Fruit fly (Drosophila melanogaster) whole organism, embryonic: Measurements from ENCODE around the gene Acph-1.

Experiments
- ATbp ChIP-seq: fragments of 200-800 bp; sonication (Bioruptor generic); optimal IDR thresholded peaks from 2 replicates; lab custom pipeline; 2017; ENCODE audit warnings: missing biosample characterization, mild to moderate bottlenecking, missing genetic modification characterization, missing genetic modification reagents
- Atf-2 ChIP-seq: fragments of 200-800 bp; sonication (Bioruptor generic); optimal IDR thresholded peaks from 2 replicates; lab custom pipeline; 2016; ENCODE audit warnings: missing biosample characterization, missing genetic modification characterization
- B-H2 ChIP-seq: fragments of 200-800 bp; sonication (Bioruptor generic); optimal IDR thresholded peaks from 2 replicates; lab custom pipeline; 2018; ENCODE audit warnings: missing biosample characterization, mild to moderate bottlenecking, missing genetic modification characterization
- Bteb2 ChIP-seq: fragments of 200-800 bp; sonication (Bioruptor generic); optimal IDR thresholded peaks from 2 replicates; lab custom pipeline; 2016; ENCODE audit warnings: missing biosample characterization, missing genetic modification characterization
- CG10565 ChIP-seq: fragments of 200-800 bp; sonication (Bioruptor generic); optimal IDR thresholded peaks from 3 replicates; lab custom pipeline; 2016; ENCODE audit warnings: missing biosample characterization, mild to moderate bottlenecking, missing genetic modification characterization
- CG12071 ChIP-seq: fragments of 200-800 bp; sonication (Bioruptor generic); optimal IDR thresholded peaks from 3 replicates; lab custom pipeline; 2018; ENCODE audit warnings: missing biosample characterization, mild to moderate bottlenecking, missing genetic modification characterization
- CG1233 ChIP-seq: fragments of 200-800 bp; sonication (Bioruptor generic); optimal IDR thresholded peaks from 4 replicates; lab custom pipeline; 2018; ENCODE audit warnings: missing biosample characterization, mild to moderate bottlenecking, missing genetic modification characterization
- CG12942 ChIP-seq: fragments of 200-800 bp; sonication (Bioruptor generic); optimal IDR thresholded peaks from 3 replicates; lab custom pipeline; 2016; ENCODE audit warnings: missing biosample characterization, missing genetic modification characterization
- CG13894 ChIP-seq: fragments of 200-800 bp; sonication (Bioruptor generic); optimal IDR thresholded peaks from 3 replicates; lab custom pipeline; 2018; ENCODE audit warnings: missing biosample characterization, mild to moderate bottlenecking, missing genetic modification characterization, moderate library complexity
- CG1529 ChIP-seq: fragments of 200-800 bp; sonication (Bioruptor generic); optimal IDR thresholded peaks from 3 replicates; lab custom pipeline; 2018; ENCODE audit warnings: missing biosample characterization, missing genetic modification characterization
- CG1647 ChIP-seq: fragments of 200-800 bp; sonication (Bioruptor generic); optimal IDR thresholded peaks from 3 replicates; lab custom pipeline; 2016; ENCODE audit warnings: missing biosample characterization, missing genetic modification characterization
- CG1832 ChIP-seq: fragments of 200-800 bp; sonication (Bioruptor generic); optimal IDR thresholded peaks from 2 replicates; lab custom pipeline; 2017; ENCODE audit warnings: missing biosample characterization, mild to moderate bottlenecking, missing genetic modification characterization, inconsistent platforms
- CG2116 ChIP-seq: fragments of 200-800 bp; sonication (Bioruptor generic); optimal IDR thresholded peaks from 3 replicates; lab custom pipeline; 2018; ENCODE audit warnings: missing biosample characterization, mild to moderate bottlenecking, missing genetic modification characterization
- CG2678 ChIP-seq: fragments of 200-800 bp; sonication (Bioruptor generic); optimal IDR thresholded peaks from 3 replicates; lab custom pipeline; 2019; ENCODE audit warnings: missing biosample characterization, mild to moderate bottlenecking, missing genetic modification characterization, moderate library complexity
- CG30020 ChIP-seq: fragments of 200-800 bp; optimal IDR thresholded peaks from 2 replicates; lab custom pipeline; 2019; ENCODE audit warnings: missing biosample characterization, mild to moderate bottlenecking, missing genetic modification characterization, moderate library complexity
- CG43689 ChIP-seq: fragments of 200-800 bp; sonication (Bioruptor generic); IDR thresholded peaks from 2 replicates; pipeline ENCODE4 v1.3.6; 2022; ENCODE audit warnings: missing biosample characterization, missing genetic modification characterization
- CG4707 ChIP-seq: fragments of 200-800 bp; sonication (Bioruptor generic); optimal IDR thresholded peaks from 2 replicates; lab custom pipeline; 2018; ENCODE audit warnings: missing biosample characterization, mild to moderate bottlenecking, missing genetic modification characterization, moderate library complexity
- CG5953 ChIP-seq: fragments of 200-800 bp; sonication (Bioruptor generic); IDR thresholded peaks from 2 replicates; pipeline ENCODE4 v1.3.6; 2022; ENCODE audit warnings: missing biosample characterization, missing genetic modification characterization
- CG6254 ChIP-seq: fragments of 200-800 bp; sonication (Bioruptor generic); optimal IDR thresholded peaks from 3 replicates; lab custom pipeline; 2017; ENCODE audit warnings: mild to moderate bottlenecking, missing biosample characterization, missing genetic modification reagents, missing genetic modification characterization
- CG6813 ChIP-seq: fragments of 200-800 bp; sonication (Bioruptor generic); optimal IDR thresholded peaks from 2 replicates; lab custom pipeline; 2017; ENCODE audit warnings: missing biosample characterization, missing genetic modification characterization, mild to moderate bottlenecking, moderate library complexity, missing genetic modification reagents
- CG7786 ChIP-seq: fragments of 200-800 bp; sonication (Bioruptor generic); optimal IDR thresholded peaks from 2 replicates; lab custom pipeline; 2016; ENCODE audit warnings: missing biosample characterization, missing genetic modification characterization
- CHES-1-like ChIP-seq: fragments of 200-800 bp; sonication (Bioruptor generic); optimal IDR thresholded peaks from 2 replicates; lab custom pipeline; 2016; ENCODE audit warnings: missing biosample characterization, missing genetic modification characterization
- Dip3 ChIP-seq: fragments of 200-800 bp; sonication (Bioruptor generic); optimal IDR thresholded peaks from 3 replicates; lab custom pipeline; 2016; ENCODE audit warnings: missing biosample characterization, missing genetic modification characterization
- Doc2 ChIP-seq: fragments of 200-800 bp; sonication (Bioruptor generic); IDR thresholded peaks from 2 replicates; pipeline ENCODE4 v1.3.6; 2022; ENCODE audit warnings: missing biosample characterization, missing genetic modification characterization
- Fer1 ChIP-seq: fragments of 200-800 bp; sonication (Bioruptor generic); optimal IDR thresholded peaks from 2 replicates; lab custom pipeline; 2017; ENCODE audit warnings: missing biosample characterization, mild to moderate bottlenecking, missing genetic modification characterization
- Gsc ChIP-seq: fragments of 200-800 bp; sonication (Bioruptor generic); IDR thresholded peaks from 2 replicates; pipeline ENCODE4 v1.3.6; 2022; ENCODE audit warnings: missing biosample characterization, missing genetic modification characterization
- H15 ChIP-seq: fragments of 200-800 bp; sonication (Bioruptor generic); IDR thresholded peaks from 3 replicates; pipeline ENCODE4 v1.3.6; 2022; ENCODE audit warnings: missing biosample characterization, missing genetic modification characterization
- Hmr ChIP-seq: fragments of 200-800 bp; sonication (Bioruptor generic); optimal IDR thresholded peaks from 3 replicates; lab custom pipeline; 2017; ENCODE audit warnings: mild to moderate bottlenecking, missing biosample characterization, missing genetic modification reagents, missing genetic modification characterization
- Lhr ChIP-seq: fragments of 200-800 bp; sonication (Bioruptor generic); optimal IDR thresholded peaks from 3 replicates; lab custom pipeline; 2017; ENCODE audit warnings: mild to moderate bottlenecking, missing biosample characterization, missing genetic modification reagents, missing genetic modification characterization
- Mes4 ChIP-seq: fragments of 200-800 bp; sonication (Bioruptor generic); optimal IDR thresholded peaks from 2 replicates; lab custom pipeline; 2016; ENCODE audit warnings: missing biosample characterization, missing genetic modification characterization
- Oli ChIP-seq: fragments of 200-800 bp; sonication (Bioruptor generic); optimal IDR thresholded peaks from 2 replicates; lab custom pipeline; 2018; ENCODE audit warnings: missing biosample characterization, mild to moderate bottlenecking, missing genetic modification characterization, moderate library complexity
- Sry-δ ChIP-seq: fragments of 200-800 bp; sonication (Bioruptor generic); optimal IDR thresholded peaks from 2 replicates; lab custom pipeline; 2016; ENCODE audit warnings: missing biosample characterization, missing genetic modification characterization
- TFAM ChIP-seq: fragments of 200-800 bp; sonication (Bioruptor generic); optimal IDR thresholded peaks from 2 replicates; lab custom pipeline; 2017; ENCODE audit warnings: missing biosample characterization, missing genetic modification characterization, inconsistent platforms
- ab ChIP-seq: fragments of 200-800 bp; sonication (Bioruptor generic); optimal IDR thresholded peaks from 2 replicates; lab custom pipeline; 2016; ENCODE audit warnings: missing biosample characterization, missing genetic modification characterization
- cato ChIP-seq: fragments of 200-800 bp; sonication (Bioruptor generic); optimal IDR thresholded peaks from 2 replicates; lab custom pipeline; 2016; ENCODE audit warnings: missing biosample characterization, missing genetic modification characterization, borderline replicate concordance
- crol ChIP-seq: fragments of 200-800 bp; sonication (Bioruptor generic); IDR thresholded peaks from 2 replicates; pipeline ENCODE4 v1.3.6; 2022; ENCODE audit warnings: missing biosample characterization, missing genetic modification characterization
- crp ChIP-seq, 2 experiments: fragments of 200-800 bp; sonication (Bioruptor generic); optimal IDR thresholded peaks; 2 replicates in 1 of 2; 3 replicates in 1 of 2; lab custom pipeline; 2017; ENCODE audit warnings: missing biosample characterization in 2 of 2, missing genetic modification characterization in 2 of 2, mild to moderate bottlenecking in 1 of 2, moderate library complexity in 1 of 2
- da ChIP-seq: fragments of 200-800 bp; sonication (Bioruptor generic); optimal IDR thresholded peaks from 2 replicates; lab custom pipeline; 2016; ENCODE audit warnings: missing biosample characterization, missing genetic modification characterization
- fd102C ChIP-seq: fragments of 200-800 bp; sonication (Bioruptor generic); optimal IDR thresholded peaks from 2 replicates; lab custom pipeline; 2018; ENCODE audit warnings: missing biosample characterization, mild to moderate bottlenecking, missing genetic modification characterization, moderate library complexity
- fd64A ChIP-seq: fragments of 200-800 bp; sonication (Bioruptor generic); optimal IDR thresholded peaks from 3 replicates; lab custom pipeline; 2018; ENCODE audit warnings: missing biosample characterization, mild to moderate bottlenecking, missing genetic modification characterization
- h ChIP-seq: fragments of >200 bp; optimal IDR thresholded peaks from 2 replicates; lab custom pipeline; 2017
- her ChIP-seq: fragments of 200-800 bp; sonication (Bioruptor generic); optimal IDR thresholded peaks from 2 replicates; lab custom pipeline; 2016; ENCODE audit warnings: missing biosample characterization, missing genetic modification characterization
- knrl ChIP-seq: fragments of 200-800 bp; sonication (Bioruptor generic); IDR thresholded peaks from 3 replicates; pipeline ENCODE4 v1.3.6; 2022; ENCODE audit warnings: missing biosample characterization, missing genetic modification characterization; ENCODE audit not compliant: partially characterized antibody
- nerfin-2 ChIP-seq: fragments of 200-800 bp; sonication (Bioruptor generic); IDR thresholded peaks from 2 replicates; pipeline ENCODE4 v1.3.6; 2022; ENCODE audit warnings: missing biosample characterization, missing genetic modification characterization; ENCODE audit not compliant: partially characterized antibody
- org-1 ChIP-seq: fragments of 200-800 bp; sonication (Bioruptor generic); optimal IDR thresholded peaks from 2 replicates; lab custom pipeline; 2017; ENCODE audit warnings: missing biosample characterization, missing genetic modification characterization
- otp ChIP-seq: fragments of 200-800 bp; sonication (Bioruptor generic); IDR thresholded peaks from 3 replicates; pipeline ENCODE4, ENCODE4 v1.3.6; 2022; ENCODE audit warnings: missing biosample characterization, missing genetic modification characterization
- sna ChIP-seq: fragments of 200-800 bp; sonication (Bioruptor generic); IDR thresholded peaks from 2 replicates; pipeline ENCODE4 v1.3.6; 2022; ENCODE audit warnings: missing biosample characterization, missing genetic modification characterization; ENCODE audit not compliant: partially characterized antibody
- tna ChIP-seq: fragments of 200-800 bp; sonication (Bioruptor generic); IDR thresholded peaks from 2 replicates; pipeline ENCODE4 v1.3.6; 2022; ENCODE audit warnings: missing biosample characterization, missing genetic modification characterization; ENCODE audit not compliant: partially characterized antibody
- unpg ChIP-seq: fragments of 200-800 bp; sonication (Bioruptor generic); optimal IDR thresholded peaks from 3 replicates; lab custom pipeline; 2018; ENCODE audit warnings: missing biosample characterization, mild to moderate bottlenecking, missing genetic modification characterization, moderate library complexity

Gene Acph-1

dm6 chr3R:30021559-30022451 lies 28.6 kb upstream of the Acph-1 start, which contains the start of gene Mgat2 (continued):
- no peak for TF ChIP-seq fd102C (GFP tag; lab: Kevin White, UChicago)
- peak; percentile 41 for TF ChIP-seq B-H2 (GFP tag; lab: Kevin White, UChicago)
- no peak for TF ChIP-seq CG30020
- TF ChIP-seq crp (GFP tag; optimal IDR thresholded peaks at IDR 0.05; lab: Kevin White, UChicago), result peak; percentile 73 to 96
- TF ChIP-seq CG2116, result no peak
- TF ChIP-seq Atf-2 (GFP tag; lab: Kevin White, UChicago), result no peak
- TF ChIP-seq CG6813 (GFP tag; lab: Kevin White, UChicago), result peak; percentile 55
- no peak for TF ChIP-seq CG12942 (GFP tag; lab: Kevin White, UChicago)
- no peak for TF ChIP-seq CG43689 (GFP tag; lab: Robert Waterston, UW)
- TF ChIP-seq CG6254 (GFP tag; lab: Kevin White, UChicago), result peak; percentile 63
- peak; percentile 23 for TF ChIP-seq da (GFP tag; lab: Kevin White, UChicago)
- peak; percentile 1 for TF ChIP-seq ATbp (GFP tag; lab: Kevin White, UChicago)
- peak; percentile 62 for TF ChIP-seq CG4707
- TF ChIP-seq CG1529, result no peak
- TF ChIP-seq CG7786 (GFP tag; lab: Kevin White, UChicago), result no peak
- TF ChIP-seq CG5953 (GFP tag; lab: Robert Waterston, UW), result no peak
- TF ChIP-seq org-1 (GFP tag; lab: Kevin White, UChicago), result no peak
- TF ChIP-seq cato, result no peak
- TF ChIP-seq fd64A, result peak; percentile 67
- no peak for TF ChIP-seq Dip3 (GFP tag; lab: Kevin White, UChicago)
- no peak for TF ChIP-seq CG2678
- no peak for TF ChIP-seq Mes4
- no peak for TF ChIP-seq Oli
- TF ChIP-seq nerfin-2, result peak; percentile 72
- TF ChIP-seq Gsc (GFP tag; lab: Robert Waterston, UW), result no peak
- no peak for TF ChIP-seq CG1647 (GFP tag; lab: Kevin White, UChicago)
- TF ChIP-seq otp, result no peak
- TF ChIP-seq knrl (GFP tag; lab: Robert Waterston, UW), result peak; percentile 81; the same call in 2 of the 3 replicates
- TF ChIP-seq CG1233 (GFP tag; lab: Kevin White, UChicago), result peak; percentile 19
- peak; percentile 44 for TF ChIP-seq CHES-1-like (GFP tag; lab: Kevin White, UChicago)
- no peak for TF ChIP-seq h (lab: Kevin White, UChicago)
- TF ChIP-seq Lhr, result no peak
- TF ChIP-seq crol (GFP tag; lab: Robert Waterston, UW), result no peak
- peak; percentile 31 for TF ChIP-seq Hmr
- TF ChIP-seq CG12071, result peak; percentile 44
- no peak for TF ChIP-seq Sry-δ (GFP tag; lab: Kevin White, UChicago)
- no peak for TF ChIP-seq CG10565 (GFP tag; lab: Kevin White, UChicago)
- no peak for TF ChIP-seq Bteb2
- TF ChIP-seq unpg (GFP tag; lab: Kevin White, UChicago), result no peak
- TF ChIP-seq H15, result no peak
- no peak for TF ChIP-seq ab (GFP tag; lab: Kevin White, UChicago)
- TF ChIP-seq TFAM (GFP tag; lab: Kevin White, UChicago), result no peak
- peak; percentile 75 for TF ChIP-seq her
- peak; percentile 91 for TF ChIP-seq sna (GFP tag; lab: Robert Waterston, UW)
- no peak for TF ChIP-seq Doc2 (GFP tag; lab: Robert Waterston, UW)
- peak; percentile 74 for TF ChIP-seq Fer1 (GFP tag; lab: Kevin White, UChicago)
- TF ChIP-seq tna, result peak; percentile 72; the same call in 1 of the 2 replicates
- peak; percentile 76 for TF ChIP-seq CG1832
- TF ChIP-seq CG13894 (tag; lab: Kevin White, UChicago), result peak; percentile 48
